Worm (Caenorhabditis elegans): Measurements from ENCODE around the gene pas-2.
A peak's percentile ranks its signal among the peaks of the same experiment; 100 is the strongest.

The pas-2 gene

DNA sequence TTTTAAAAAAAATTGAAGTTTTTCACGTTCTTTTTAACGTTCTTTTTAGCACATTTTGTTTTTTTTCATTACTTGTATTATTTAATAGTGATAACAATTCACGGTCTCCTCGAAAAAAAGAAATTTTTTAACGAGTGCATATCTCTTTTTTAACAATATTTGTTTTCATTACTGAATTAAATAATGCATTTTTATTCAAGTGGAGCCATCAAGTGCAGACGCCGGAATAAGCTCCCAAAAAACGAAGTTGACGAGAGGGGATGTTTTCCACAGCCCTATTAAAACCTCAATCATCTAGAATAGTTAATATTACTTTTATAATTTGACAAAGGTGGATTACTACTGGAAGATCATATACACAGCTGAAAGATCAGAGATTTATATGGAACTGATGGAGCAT lies 13.5 kb upstream of the pas-2 start, which contains the start of gene irld-6:
TSS of gene irld-6 (minus strand) at position 101 of the 400 bp plus-strand sequence.
- TF ChIP-seq arid-1 (GFP tag; conservative IDR thresholded peaks at IDR 0.05) (no peak), F44E2.7 (GFP tag; IDR thresholded peaks at IDR 0.05) (no peak), daf-16 (GFP tag; optimal IDR thresholded peaks at IDR 0.05) (no peak), daf-16 (tag; optimal IDR thresholded peaks at IDR 0.05) (no peak), lim-7 (GFP tag; IDR thresholded peaks at IDR 0.05) (no peak), snpc-4 (tag; optimal IDR thresholded peaks at IDR 0.05) (no peak), ceh-20 (GFP tag; IDR thresholded peaks at IDR 0.05) (no peak)

DNA sequence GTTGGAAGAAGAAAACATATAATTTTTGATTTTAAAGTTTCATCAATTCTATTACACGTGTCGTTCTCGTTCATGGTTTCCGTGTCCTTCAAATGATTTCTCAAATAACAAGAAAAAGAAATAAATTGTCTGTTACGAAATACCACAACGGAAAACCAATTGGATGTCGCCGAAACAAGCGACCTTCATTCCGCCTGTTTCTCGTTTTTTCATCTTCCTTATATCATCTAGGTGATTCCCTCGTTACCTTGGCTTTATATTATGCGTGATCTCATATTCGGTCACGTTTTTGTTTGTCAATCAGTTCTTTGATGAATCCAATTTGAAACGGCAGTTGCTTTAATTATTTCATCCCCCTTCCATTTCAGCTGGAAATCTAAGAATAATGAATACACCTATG lies 13.0 kb upstream of the pas-2 start:
- no peak for TF ChIP-seq nhr-41 (GFP tag; IDR thresholded peaks at IDR 0.05)
- peak; percentile 8 for TF ChIP-seq nhr-28 (tag; optimal IDR thresholded peaks at IDR 0.05)
- TF ChIP-seq tag-97 (GFP tag; IDR thresholded peaks at IDR 0.05): no peak
- TF ChIP-seq unc-39 (tag; optimal IDR thresholded peaks at IDR 0.05): no peak
- TF ChIP-seq aha-1 (tag): peak; percentile 22
- TF ChIP-seq mxl-2 (GFP tag; conservative IDR thresholded peaks at IDR 0.05): no peak
- TF ChIP-seq lin-1 (GFP tag; IDR thresholded peaks at IDR 0.05): no peak
- no peak for TF ChIP-seq ama-1 (optimal IDR thresholded peaks at IDR 0.05)
- no peak for TF ChIP-seq lin-29 (GFP tag; IDR thresholded peaks at IDR 0.05)
- TF ChIP-seq mxl-3 (GFP tag; optimal IDR thresholded peaks at IDR 0.05): peak; percentile 3
- no peak for TF ChIP-seq sdz-12 (GFP tag; optimal IDR thresholded peaks at IDR 0.05)
- TF ChIP-seq unc-130 (GFP tag; optimal IDR thresholded peaks at IDR 0.05): no peak
- no peak for TF ChIP-seq ceh-32 (tag; optimal IDR thresholded peaks at IDR 0.05; ENCODE audit: poor library complexity)
- TF ChIP-seq nhr-25 (tag; optimal IDR thresholded peaks at IDR 0.05; ENCODE audit: borderline replicate concordance, insufficient read depth): peak; percentile 73
- TF ChIP-seq ztf-7 (tag; optimal IDR thresholded peaks at IDR 0.05): no peak
- no peak for TF ChIP-seq lin-15B (tag; optimal IDR thresholded peaks at IDR 0.05)
- peak; percentile 24 for TF ChIP-seq hlh-30 (tag; optimal IDR thresholded peaks at IDR 0.05; ENCODE audit: insufficient read depth)
- TF ChIP-seq Y75B8A.6 (GFP tag; IDR thresholded peaks at IDR 0.05): no peak
- no peak for TF ChIP-seq F44E2.7 (GFP tag; IDR thresholded peaks at IDR 0.05)
- TF ChIP-seq unc-62 (GFP tag; optimal IDR thresholded peaks at IDR 0.05 in 1 of 2): peak in 1 of 2 experiments; percentile 44
- no peak for TF ChIP-seq unc-62 (tag; optimal IDR thresholded peaks at IDR 0.05)
- TF ChIP-seq mep-1 (tag; optimal IDR thresholded peaks at IDR 0.05): peak; percentile 10
- no peak for TF ChIP-seq rbr-2 (tag; optimal IDR thresholded peaks at IDR 0.05)
- TF ChIP-seq hif-1 (tag; optimal IDR thresholded peaks at IDR 0.05): no peak
- TF ChIP-seq ceh-44 (GFP tag; IDR thresholded peaks at IDR 0.05): no peak
- no peak for TF ChIP-seq F49E8.2 (tag; optimal IDR thresholded peaks at IDR 0.05; ENCODE audit: borderline replicate concordance)
- TF ChIP-seq spr-3 (GFP tag; optimal IDR thresholded peaks at IDR 0.05): no peak
- no peak for TF ChIP-seq dmd-6 (GFP tag; IDR thresholded peaks at IDR 0.05)
- peak in 1 of 2 experiments; percentile 48 for TF ChIP-seq mdl-1 (tag; optimal IDR thresholded peaks at IDR 0.05)
- TF ChIP-seq Y5F2A.4 (GFP tag; optimal IDR thresholded peaks at IDR 0.05): no peak
- no peak for TF ChIP-seq fos-1 (tag; optimal IDR thresholded peaks at IDR 0.05)
- no peak for TF ChIP-seq mes-2 (tag; optimal IDR thresholded peaks at IDR 0.05; ENCODE audit: poor library complexity, severe bottlenecking)

DNA sequence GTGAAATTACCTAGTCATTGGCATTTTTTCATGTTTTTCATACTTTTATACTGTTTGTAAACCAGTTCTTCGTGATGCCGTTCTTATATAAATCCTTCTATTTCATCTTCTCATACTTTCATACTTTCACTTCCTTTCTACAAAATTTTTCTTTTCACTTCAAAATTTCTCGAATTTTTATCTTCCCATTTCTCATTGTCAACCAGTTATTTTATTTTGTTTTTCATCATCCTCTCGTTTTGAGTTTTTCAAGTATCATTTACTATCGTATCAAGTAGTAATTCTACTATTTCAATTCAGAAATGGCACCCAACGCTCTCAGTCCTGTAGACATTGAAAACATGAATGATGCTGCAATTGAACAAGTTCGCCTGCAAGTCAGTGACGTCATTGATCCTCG lies 11.5 kb upstream of the pas-2 start, which contains the start of gene F28H7.8:
TSS of gene F28H7.8 (plus strand) at position 301 of the 400 bp plus-strand sequence.
- TF ChIP-seq unc-62 (GFP tag; optimal IDR thresholded peaks at IDR 0.05 in 1 of 2): peak in 1 of 2 experiments; percentile 38
- no peak for TF ChIP-seq unc-62 (tag; optimal IDR thresholded peaks at IDR 0.05)
- TF ChIP-seq nhr-111 (GFP tag; optimal IDR thresholded peaks at IDR 0.05): no peak
- TF ChIP-seq T20F7.1 (GFP tag; optimal IDR thresholded peaks at IDR 0.05): no peak
- no peak for TF ChIP-seq mxl-2 (GFP tag; conservative IDR thresholded peaks at IDR 0.05)

Measured in whole organism, L4 larva.